Worm (Caenorhabditis elegans): Measurements from ENCODE around the gene lfi-1.

- TF ChIP-seq nhr-76 (tag; optimal IDR thresholded peaks at IDR 0.05): no peak
- no peak for TF ChIP-seq flh-1 (GFP tag; optimal IDR thresholded peaks at IDR 0.05)
- TF ChIP-seq nhr-12 (tag; optimal IDR thresholded peaks at IDR 0.05): no peak
- no peak for TF ChIP-seq nhr-28 (tag; optimal IDR thresholded peaks at IDR 0.05)
- no peak for TF ChIP-seq unc-39 (tag; optimal IDR thresholded peaks at IDR 0.05)
- TF ChIP-seq elt-3 (tag; optimal IDR thresholded peaks at IDR 0.05): no peak
- TF ChIP-seq mep-1 (tag; optimal IDR thresholded peaks at IDR 0.05): no peak
These were observed 11.0 kb downstream of the lfi-1 start for ce11 chrX:4987617-4988016.

Data from whole organism, mixed stage, embryonic.